Worm (Caenorhabditis elegans) whole organism, L3 larva: Measurements from ENCODE around the gene W03F9.9.

ENCODE experiments used
- ZK546.5 ChIP-seq: sonication (generic microtip); optimal IDR thresholded peaks from 2 replicates; lab custom pipeline; 2017; ENCODE audit warnings: missing biosample characterization, missing genetic modification characterization
- elt-3 ChIP-seq, 3 experiments: fragments of 150-350 bp in 1 of 3; sonication (generic microtip) in 2 of 3; optimal IDR thresholded peaks; 2 replicates in 2 of 3; 4 replicates in 1 of 3; lab custom pipeline; 2014 to 2017; ENCODE audit warnings: missing biosample characterization in 3 of 3, missing genetic modification characterization in 3 of 3
- fos-1 ChIP-seq: fragments of 150-350 bp; optimal IDR thresholded peaks from 2 replicates; lab custom pipeline; 2014; ENCODE audit warnings: missing biosample characterization, missing genetic modification characterization
- mdl-1 ChIP-seq: fragments of 150-350 bp; optimal IDR thresholded peaks from 2 replicates; lab custom pipeline; 2014; ENCODE audit warnings: missing biosample characterization, missing genetic modification characterization
- mml-1 ChIP-seq: fragments of 150-350 bp; sonication (generic microtip); optimal IDR thresholded peaks from 3 replicates; lab custom pipeline; 2014; ENCODE audit warnings: missing biosample characterization, missing genetic modification characterization
- nfya-1 ChIP-seq: sonication (generic microtip); optimal IDR thresholded peaks from 2 replicates; lab custom pipeline; 2017; ENCODE audit warnings: missing genetic modification characterization, mild to moderate bottlenecking, missing compliant biosample characterization, antibody characterized with exemption, moderate library complexity; ENCODE audit not compliant: insufficient read depth
- nhr-237 ChIP-seq: fragments of 150-350 bp; optimal IDR thresholded peaks from 2 replicates; lab custom pipeline; 2014; ENCODE audit warnings: missing biosample characterization, missing genetic modification characterization
- skn-1 ChIP-seq: fragments of 150-350 bp; optimal IDR thresholded peaks from 2 replicates; lab custom pipeline; 2014; ENCODE audit warnings: missing biosample characterization, missing genetic modification characterization
- snpc-4 ChIP-seq: fragments of 150-350 bp; optimal IDR thresholded peaks from 2 replicates; lab custom pipeline; 2014; ENCODE audit warnings: missing biosample characterization, missing genetic modification characterization

- TF ChIP-seq snpc-4 (tag; lab: Kevin White, UChicago) (no peak), mdl-1 (tag; lab: Kevin White, UChicago) (no peak), mml-1 (no peak), ZK546.5 (tag; lab: Kevin White, UChicago) (no peak), fos-1 (no peak), nfya-1 (no peak), elt-3 (tag; optimal IDR thresholded peaks at IDR 0.05; lab: Kevin White, UChicago) (no peak), nhr-237 (no peak), skn-1 (tag; lab: Kevin White, UChicago) (no peak)
Measured at ce11 chrV:130186-130585, 8.5 kb upstream of the W03F9.9 start.
